Fruit fly (Drosophila melanogaster): ENCODE data around the gene RpL26.

Gene RpL26

DNA sequence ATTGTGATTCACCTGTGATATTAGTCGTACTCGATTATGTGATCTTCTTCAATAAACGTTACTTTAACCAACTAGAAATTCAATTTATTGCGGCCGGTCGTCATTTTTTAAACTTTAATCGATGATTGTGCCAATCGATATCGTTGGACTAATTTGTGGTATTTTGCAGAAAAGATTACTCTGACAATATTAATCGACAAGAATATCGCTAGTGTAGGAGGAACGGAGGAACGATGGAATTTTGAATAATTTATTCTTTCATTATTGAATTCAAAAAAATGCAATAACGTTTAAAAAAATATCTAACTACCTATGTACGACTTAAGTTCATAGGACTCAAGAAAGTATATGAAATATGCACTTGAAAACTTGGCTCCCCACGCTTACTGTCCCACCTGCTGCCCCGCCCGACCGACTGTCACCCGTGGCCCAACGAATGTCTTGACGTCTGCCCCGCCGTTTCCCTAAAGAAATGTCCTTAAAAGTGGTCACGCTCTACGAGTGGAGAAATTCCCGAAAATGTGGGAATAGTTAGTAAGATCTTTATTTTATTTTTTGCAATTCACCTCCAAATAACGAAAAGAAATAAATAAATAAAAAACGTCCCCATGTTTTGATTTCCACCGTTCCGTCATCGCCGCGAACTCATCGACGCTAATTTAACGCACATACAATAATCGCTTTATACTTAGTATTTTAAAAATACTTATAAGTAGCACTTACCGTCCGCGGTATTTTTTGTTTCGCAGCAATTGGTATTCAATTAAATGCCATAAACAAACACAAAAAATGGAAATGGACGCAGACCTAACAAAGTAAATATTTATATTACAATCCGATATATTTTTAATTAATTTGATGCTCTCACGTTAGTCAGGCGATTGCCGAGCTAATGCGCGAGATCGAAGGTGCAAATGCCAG, 33.0 kb upstream of the RpL26 start, which contains the start of gene CG14074 (continued):
- no peak for TF ChIP-seq tio (GFP tag; optimal IDR thresholded peaks at IDR 0.05)
- TF ChIP-seq Hmx (GFP tag; optimal IDR thresholded peaks at IDR 0.05): no peak
- no peak for TF ChIP-seq CG10274 (GFP tag; optimal IDR thresholded peaks at IDR 0.05)
- peak; percentile 78 for TF ChIP-seq CG6791 (GFP tag; IDR thresholded peaks at IDR 0.05; ENCODE audit: partially characterized antibody)
- no peak for TF ChIP-seq CG14667 (GFP tag; IDR thresholded peaks at IDR 0.05)
- TF ChIP-seq Opbp (GFP tag; IDR thresholded peaks at IDR 0.05; ENCODE audit: partially characterized antibody): peak; percentile 78; the same call in 2 of the 3 replicates
- TF ChIP-seq Ets65A (GFP tag): peak; percentile 43
- TF ChIP-seq fd3F (GFP tag; optimal IDR thresholded peaks at IDR 0.05): no peak
- TF ChIP-seq dpn (GFP tag; optimal IDR thresholded peaks at IDR 0.05): no peak
- TF ChIP-seq odd (GFP tag; optimal IDR thresholded peaks at IDR 0.05): no peak
- no peak for TF ChIP-seq Max (GFP tag; optimal IDR thresholded peaks at IDR 0.05)
- TF ChIP-seq wdn (GFP tag; IDR thresholded peaks at IDR 0.05): no peak
- no peak for TF ChIP-seq klu (GFP tag; IDR thresholded peaks at IDR 0.05)
- no peak for TF ChIP-seq onecut (GFP tag; IDR thresholded peaks at IDR 0.05)
- no peak for TF ChIP-seq CG3726 (GFP tag; IDR thresholded peaks at IDR 0.05)
- peak; percentile 44; the same call in 1 of the 3 replicates for TF ChIP-seq Doc3 (GFP tag; IDR thresholded peaks at IDR 0.05; ENCODE audit: partially characterized antibody)
- TF ChIP-seq pb (GFP tag; optimal IDR thresholded peaks at IDR 0.05): no peak
- TF ChIP-seq CG6654 (GFP tag; optimal IDR thresholded peaks at IDR 0.05): no peak
- no peak for TF ChIP-seq CG14860 (GFP tag; IDR thresholded peaks at IDR 0.05; ENCODE audit: partially characterized antibody)
- no peak for TF ChIP-seq emc (GFP tag; optimal IDR thresholded peaks at IDR 0.05)
- no peak for TF ChIP-seq CG1529 (GFP tag; optimal IDR thresholded peaks at IDR 0.05)
- TF ChIP-seq CG15011 (GFP tag; optimal IDR thresholded peaks at IDR 0.05): no peak
- no peak for TF ChIP-seq Usf (GFP tag; optimal IDR thresholded peaks at IDR 0.05)
- TF ChIP-seq Hr78 (GFP tag; optimal IDR thresholded peaks at IDR 0.05): no peak
- no peak for TF ChIP-seq run (tag; optimal IDR thresholded peaks at IDR 0.05)
- TF ChIP-seq CG9215 (GFP tag; IDR thresholded peaks at IDR 0.05): no peak
- no peak for TF ChIP-seq hkb (optimal IDR thresholded peaks at IDR 0.05)
- TF ChIP-seq hkb (GFP tag; IDR thresholded peaks at IDR 0.05): 0 out of 2 replicates have a peak, but pooled peaks have one; percentile 21
- TF ChIP-seq CG33557 (GFP tag; optimal IDR thresholded peaks at IDR 0.05): no peak
- no peak for TF ChIP-seq jing (GFP tag; optimal IDR thresholded peaks at IDR 0.05)
- no peak for TF ChIP-seq C15 (GFP tag; IDR thresholded peaks at IDR 0.05)
- TF ChIP-seq salm (tag; optimal IDR thresholded peaks at IDR 0.05): no peak
- TF ChIP-seq CG15601 (tag; optimal IDR thresholded peaks at IDR 0.05): no peak
- no peak for TF ChIP-seq Ada2b (GFP tag; IDR thresholded peaks at IDR 0.05)
- TF ChIP-seq CG34376 (GFP tag; optimal IDR thresholded peaks at IDR 0.05): no peak
- TF ChIP-seq sd (tag; optimal IDR thresholded peaks at IDR 0.05): no peak
- TF ChIP-seq mirr (GFP tag; optimal IDR thresholded peaks at IDR 0.05): no peak
- no peak for TF ChIP-seq CG2875 (GFP tag; optimal IDR thresholded peaks at IDR 0.05)
- TF ChIP-seq ttk (GFP tag; IDR thresholded peaks at IDR 0.05): no peak
- TF ChIP-seq CG1602 (GFP tag; optimal IDR thresholded peaks at IDR 0.05): no peak
- no peak for TF ChIP-seq CG9727 (GFP tag; optimal IDR thresholded peaks at IDR 0.05)
- TF ChIP-seq al (GFP tag; IDR thresholded peaks at IDR 0.05): no peak
- no peak for TF ChIP-seq psq (GFP tag; optimal IDR thresholded peaks at IDR 0.05)
- TF ChIP-seq CG7786 (GFP tag; optimal IDR thresholded peaks at IDR 0.05): no peak
- TF ChIP-seq lbe (GFP tag; optimal IDR thresholded peaks at IDR 0.05): no peak
- TF ChIP-seq lab (GFP tag; optimal IDR thresholded peaks at IDR 0.05): no peak
- peak; percentile 7 for TF ChIP-seq Hsf (GFP tag; optimal IDR thresholded peaks at IDR 0.05)
- TF ChIP-seq pum (GFP tag; optimal IDR thresholded peaks at IDR 0.05): no peak
- peak; percentile 63; the same call in 1 of the 4 replicates for TF ChIP-seq Dll (GFP tag; IDR thresholded peaks at IDR 0.05; ENCODE audit: partially characterized antibody)
